Worm (Caenorhabditis elegans) whole organism, late embryonic: ENCODE data around the gene Y37H2A.12.

ENCODE experiments used
- C38D4.7 ChIP-seq: fragments of 200-800 bp; sonication (Bioruptor generic); optimal IDR thresholded peaks from 2 replicates; lab custom pipeline; 2018; ENCODE audit warnings: mild to moderate bottlenecking, missing genetic modification characterization, moderate library complexity, missing compliant biosample characterization
- F13H6.1 ChIP-seq: sonication (generic microtip); optimal IDR thresholded peaks from 2 replicates; lab custom pipeline; 2016; ENCODE audit warnings: missing genetic modification characterization, missing compliant biosample characterization
- ama-1 ChIP-seq: fragments of 150-350 bp; optimal IDR thresholded peaks from 2 replicates; lab custom pipeline; 2014
- fax-1 ChIP-seq: sonication (generic microtip); optimal IDR thresholded peaks from 2 replicates; lab custom pipeline; 2016; ENCODE audit warnings: missing genotype, missing genetic modification characterization, missing compliant biosample characterization
- fkh-10 ChIP-seq: fragments of 150-350 bp; optimal IDR thresholded peaks from 2 replicates; lab custom pipeline; 2014; ENCODE audit warnings: missing biosample characterization, missing genetic modification reagents, missing genetic modification characterization
- hlh-8 ChIP-seq: sonication (generic microtip); optimal IDR thresholded peaks from 2 replicates; lab custom pipeline; 2016; ENCODE audit warnings: missing genotype, missing genetic modification characterization, missing compliant biosample characterization

- TF ChIP-seq hlh-8 (no peak), ama-1 (lab: Kevin White, UChicago) (no peak), C38D4.7 (GFP tag; lab: Kevin White, UChicago) (no peak), F13H6.1 (tag; lab: Kevin White, UChicago) (no peak), fax-1 (tag; lab: Kevin White, UChicago) (no peak), fkh-10 (no peak)
Measured at ce11 chrV:18179663-18180062, 48.7 kb upstream of the Y37H2A.12 start, which contains the start of gene C31G12.1.
